Fruit fly (Drosophila melanogaster) whole organism, prepupa: ENCODE measurements around the gene RSG7.

ENCODE experiments used
- CG11902 ChIP-seq: fragments of 200-800 bp; sonication (Bioruptor generic); optimal IDR thresholded peaks from 3 replicates; lab custom pipeline; 2016; ENCODE audit warnings: missing biosample characterization, missing genetic modification characterization
- CG15336 ChIP-seq: fragments of 200-800 bp; sonication (Bioruptor generic); IDR thresholded peaks from 2 replicates; pipeline ENCODE4 v1.3.6; 2022; ENCODE audit warnings: missing biosample characterization, missing genetic modification characterization
- Eip78C ChIP-seq: fragments of 200-800 bp; sonication (Bioruptor generic); peaks from one replicate; lab custom pipeline; 2016; ENCODE audit warnings: missing biosample characterization, missing genetic modification characterization
- Sox14 ChIP-seq: fragments of 200-800 bp; sonication (Bioruptor generic); optimal IDR thresholded peaks from 3 replicates; lab custom pipeline; 2016; ENCODE audit warnings: missing biosample characterization, missing genetic modification characterization
- dsx ChIP-seq: fragments of 200-800 bp; optimal IDR thresholded peaks from 3 replicates; lab custom pipeline; 2019; ENCODE audit warnings: missing biosample characterization, mild to moderate bottlenecking, missing genetic modification characterization, moderate library complexity; ENCODE audit not compliant: poor library complexity, severe bottlenecking
- spab ChIP-seq: fragments of 200-800 bp; sonication (Bioruptor generic); optimal IDR thresholded peaks from 2 replicates; lab custom pipeline; 2017; ENCODE audit warnings: missing biosample characterization, mild to moderate bottlenecking, missing genetic modification characterization, missing genetic modification reagents

RSG7 gene

dm6 chrX:16791058-16791457, 53.2 kb downstream of the RSG7 start, which contains the start of gene Rrp45:
Gene Rrp45, minus strand, starts transcription at chrX:16791266.
- no peak for TF ChIP-seq CG15336 (GFP tag; lab: Robert Waterston, UW)
- TF ChIP-seq spab (GFP tag; lab: Kevin White, UChicago) = no peak
- peak; percentile 52 for TF ChIP-seq Eip78C (GFP tag; lab: Kevin White, UChicago)
- TF ChIP-seq Sox14 (GFP tag; lab: Kevin White, UChicago) = peak; percentile 18
- TF ChIP-seq CG11902 = no peak
- TF ChIP-seq dsx = no peak
